Fruit fly (Drosophila melanogaster): ENCODE data around the gene CG4733.

DNA sequence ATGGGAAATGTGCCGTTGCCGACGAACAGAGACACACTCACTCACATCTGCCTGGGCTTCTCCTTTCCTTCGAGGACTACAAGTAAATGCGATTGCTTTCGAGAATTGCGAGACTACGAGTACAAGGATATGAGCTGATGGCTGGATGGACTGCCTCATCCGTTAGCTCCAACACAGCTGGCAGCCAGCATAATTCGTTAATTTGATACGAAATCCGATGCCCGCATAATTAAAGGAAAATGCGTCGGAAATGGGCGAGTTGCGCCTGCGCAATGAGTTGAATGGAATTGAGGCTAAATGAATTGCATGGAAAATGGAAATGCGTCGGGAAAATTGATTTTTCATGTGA lies 45.3 kb downstream of the CG4733 start:
- TF ChIP-seq OdsH (GFP tag; optimal IDR thresholded peaks at IDR 0.05) (no peak), usp (GFP tag; optimal IDR thresholded peaks at IDR 0.05) (no peak), pan (optimal IDR thresholded peaks at IDR 0.05) (no peak), CrebA (GFP tag; optimal IDR thresholded peaks at IDR 0.05; ENCODE audit: borderline replicate concordance) (no peak), sv (GFP tag; optimal IDR thresholded peaks at IDR 0.05) (no peak), psq (GFP tag; optimal IDR thresholded peaks at IDR 0.05) (no peak), N (GFP tag; optimal IDR thresholded peaks at IDR 0.05) (no peak)
